Fruit fly (Drosophila melanogaster) S2 (cell line): Measurements from ENCODE around the gene Mis12.

Source experiments
- CG8478 ChIP-seq: fragments of >200 bp; optimal IDR thresholded peaks from 2 replicates; lab custom pipeline; 2018
- CTCF ChIP-seq, 2 experiments: fragments of >200 bp; optimal IDR thresholded peaks; 2 replicates each; lab custom pipeline; 2018

DNA sequence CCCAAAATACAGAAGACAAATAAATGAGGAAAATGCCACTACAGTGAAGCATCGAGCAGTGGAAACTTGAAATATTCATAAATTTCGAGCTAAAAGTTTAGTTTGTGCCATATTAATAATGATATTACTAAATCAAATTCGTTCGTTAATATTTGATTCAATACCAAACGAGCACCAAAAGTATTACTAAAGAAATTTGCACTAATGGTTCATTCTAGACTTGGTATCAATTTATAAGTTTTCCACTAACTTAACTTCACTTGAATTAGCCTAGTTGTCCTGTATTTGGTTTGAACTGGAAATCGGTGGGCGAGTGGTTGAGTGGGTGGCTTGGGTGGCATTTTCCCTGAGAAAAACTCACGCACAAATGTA lies 24.9 kb downstream of the Mis12 start:
- no peak for TF ChIP-seq CG8478 (lab: Kevin White, UChicago)
- TF ChIP-seq CTCF (optimal IDR thresholded peaks at IDR 0.05; lab: Kevin White, UChicago), result no peak
